Fruit fly (Drosophila melanogaster): ENCODE results near the gene Mur89F.

DNA sequence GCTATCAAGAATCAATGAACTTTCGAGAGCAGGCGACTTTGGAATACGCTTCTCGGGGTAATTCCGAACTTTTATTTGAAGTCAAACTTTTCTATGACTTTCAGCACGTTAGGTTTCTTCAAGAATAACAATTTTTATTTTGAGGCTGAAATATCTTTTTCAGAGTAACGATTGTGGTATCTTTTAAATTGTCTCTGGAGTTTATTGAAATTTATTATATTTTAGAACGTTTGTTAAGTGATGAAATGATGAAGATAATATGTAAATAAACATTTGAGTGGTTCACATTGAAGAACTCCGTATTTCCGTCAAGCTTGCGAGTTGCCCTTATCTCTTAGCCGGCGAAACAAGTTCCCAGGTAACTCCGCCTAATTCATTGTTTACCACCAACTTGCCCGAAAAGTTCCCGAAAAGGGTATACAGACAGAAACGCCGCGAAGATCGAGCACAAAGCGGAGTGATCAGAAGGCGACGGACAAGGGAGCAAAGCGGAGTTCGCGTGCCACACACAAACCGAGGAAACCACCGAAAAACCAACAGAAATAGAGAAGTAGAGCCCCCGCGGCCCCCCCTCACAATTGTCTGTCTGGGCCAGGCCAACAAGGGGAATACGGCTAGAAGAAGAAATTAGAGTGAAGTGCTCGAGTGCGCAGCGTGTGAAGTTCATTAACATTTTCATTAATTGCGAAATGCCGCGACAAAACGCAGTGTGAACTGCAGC is 84.2 kb downstream of the Mur89F start:
- no peak for TF ChIP-seq sv (GFP tag; optimal IDR thresholded peaks at IDR 0.05)
- no peak for TF ChIP-seq Hr78 (GFP tag; optimal IDR thresholded peaks at IDR 0.05)
- TF ChIP-seq OdsH (GFP tag; optimal IDR thresholded peaks at IDR 0.05) = peak; percentile 71
